Worm (Caenorhabditis elegans) whole organism, L2 larva: ENCODE measurements around the gene F59B2.12.

Source experiments
- C34F6.9 ChIP-seq: fragments of 150-350 bp; optimal IDR thresholded peaks from 2 replicates; lab custom pipeline; 2014; ENCODE audit warnings: missing biosample characterization, missing genetic modification characterization
- F13H6.1 ChIP-seq: sonication (generic microtip); optimal IDR thresholded peaks from 2 replicates; lab custom pipeline; 2016; ENCODE audit warnings: missing genetic modification characterization, missing compliant biosample characterization
- R02D3.7 ChIP-seq: fragments of 150-350 bp; optimal IDR thresholded peaks from 2 replicates; lab custom pipeline; 2014; ENCODE audit warnings: missing biosample characterization, missing genetic modification characterization
- Y55F3AM.14 ChIP-seq: fragments of 200-800 bp; sonication (Bioruptor generic); optimal IDR thresholded peaks from 2 replicates; lab custom pipeline; 2018; ENCODE audit warnings: mild to moderate bottlenecking, missing genetic modification characterization, missing compliant biosample characterization
- ZK546.5 ChIP-seq: sonication (generic microtip); optimal IDR thresholded peaks from 2 replicates; lab custom pipeline; 2017; ENCODE audit warnings: missing biosample characterization, missing genetic modification characterization
- alr-1 ChIP-seq: fragments of 150-350 bp; optimal IDR thresholded peaks from 2 replicates; lab custom pipeline; 2014; ENCODE audit warnings: missing biosample characterization, missing genetic modification characterization
- aly-2 ChIP-seq: fragments of 150-350 bp; optimal IDR thresholded peaks from 2 replicates; lab custom pipeline; 2014; ENCODE audit warnings: missing biosample characterization, missing genetic modification characterization
- ama-1 ChIP-seq: fragments of 150-350 bp; optimal IDR thresholded peaks from 2 replicates; lab custom pipeline; 2018; ENCODE audit warnings: inconsistent platforms
- blmp-1 ChIP-seq: sonication (generic microtip); optimal IDR thresholded peaks from 2 replicates; lab custom pipeline; 2017; ENCODE audit warnings: missing genetic modification characterization, mild to moderate bottlenecking, missing compliant biosample characterization, antibody characterized with exemption, moderate library complexity; ENCODE audit not compliant: insufficient read depth
- ceh-16 ChIP-seq: fragments of 150-350 bp; optimal IDR thresholded peaks from 2 replicates; lab custom pipeline; 2014; ENCODE audit warnings: missing biosample characterization, missing genetic modification characterization
- crh-2 ChIP-seq: sonication (generic microtip); optimal IDR thresholded peaks from 2 replicates; lab custom pipeline; 2017; ENCODE audit warnings: missing biosample characterization, missing genetic modification characterization
- dmd-4 ChIP-seq: sonication (generic microtip); optimal IDR thresholded peaks from 2 replicates; lab custom pipeline; 2017; ENCODE audit warnings: missing biosample characterization, missing genetic modification characterization
- egl-27 ChIP-seq: sonication (generic microtip); optimal IDR thresholded peaks from 3 replicates; lab custom pipeline; 2017; ENCODE audit warnings: missing biosample characterization, missing genetic modification reagents, missing genetic modification characterization
- elt-1 ChIP-seq: fragments of 150-350 bp; optimal IDR thresholded peaks from 2 replicates; lab custom pipeline; 2014; ENCODE audit warnings: missing biosample characterization, missing genetic modification characterization
- fos-1 ChIP-seq: fragments of 150-350 bp; optimal IDR thresholded peaks from 2 replicates; lab custom pipeline; 2014; ENCODE audit warnings: missing biosample characterization, missing genetic modification characterization
- gmeb-1 ChIP-seq: fragments of 150-350 bp; optimal IDR thresholded peaks from 2 replicates; lab custom pipeline; 2014; ENCODE audit warnings: missing biosample characterization, missing genetic modification characterization
- lin-11 ChIP-seq: fragments of 150-350 bp; sonication (generic microtip); optimal IDR thresholded peaks from 2 replicates; lab custom pipeline; 2014; ENCODE audit warnings: missing biosample characterization, missing genetic modification characterization, inconsistent platforms, mixed read lengths
- lin-13 ChIP-seq: fragments of 150-350 bp; optimal IDR thresholded peaks from 2 replicates; lab custom pipeline; 2014; ENCODE audit warnings: missing biosample characterization, missing genetic modification reagents, missing genetic modification characterization
- mab-5 ChIP-seq: fragments of 150-350 bp; optimal IDR thresholded peaks from 2 replicates; lab custom pipeline; 2014; ENCODE audit warnings: missing biosample characterization, missing genetic modification characterization
- mbf-1 ChIP-seq: sonication (generic microtip); optimal IDR thresholded peaks from 2 replicates; lab custom pipeline; 2017; ENCODE audit warnings: missing biosample characterization, missing genetic modification characterization
- mdl-1 ChIP-seq, 2 experiments: fragments of 150-350 bp in 1 of 2; sonication (generic microtip) in 1 of 2; optimal IDR thresholded peaks; 2 replicates each; lab custom pipeline; 2017; ENCODE audit warnings: missing biosample characterization in 2 of 2, missing genetic modification characterization in 2 of 2
- nhr-10 ChIP-seq: sonication (generic microtip); optimal IDR thresholded peaks from 2 replicates; lab custom pipeline; 2017; ENCODE audit warnings: missing biosample characterization, missing genetic modification characterization
- nhr-11 ChIP-seq: fragments of 150-350 bp; optimal IDR thresholded peaks from 2 replicates; lab custom pipeline; 2014; ENCODE audit warnings: missing biosample characterization, missing genetic modification characterization
- nhr-129 ChIP-seq: fragments of 150-350 bp; optimal IDR thresholded peaks from 2 replicates; lab custom pipeline; 2014; ENCODE audit warnings: missing biosample characterization, missing genetic modification characterization
- nhr-21 ChIP-seq: fragments of 150-350 bp; optimal IDR thresholded peaks from 2 replicates; lab custom pipeline; 2014; ENCODE audit warnings: missing biosample characterization, missing genetic modification characterization
- nhr-23 ChIP-seq: fragments of 150-350 bp; optimal IDR thresholded peaks from 2 replicates; lab custom pipeline; 2014; ENCODE audit warnings: missing biosample characterization, missing genetic modification reagents, missing genetic modification characterization
- nhr-237 ChIP-seq: fragments of 150-350 bp; optimal IDR thresholded peaks from 2 replicates; lab custom pipeline; 2014; ENCODE audit warnings: missing biosample characterization, missing genetic modification characterization
- nhr-25 ChIP-seq: fragments of 150-350 bp; sonication (generic microtip); optimal IDR thresholded peaks from 3 replicates; lab custom pipeline; 2014; ENCODE audit warnings: missing biosample characterization, missing genetic modification characterization
- nhr-6 ChIP-seq: fragments of 150-350 bp; optimal IDR thresholded peaks from 2 replicates; lab custom pipeline; 2014; ENCODE audit warnings: missing biosample characterization, missing genetic modification characterization
- nhr-77 ChIP-seq: fragments of 150-350 bp; optimal IDR thresholded peaks from 2 replicates; lab custom pipeline; 2014; ENCODE audit warnings: missing biosample characterization, missing genetic modification characterization
- peb-1 ChIP-seq: fragments of 150-350 bp; optimal IDR thresholded peaks from 2 replicates; lab custom pipeline; 2014; ENCODE audit warnings: missing biosample characterization, missing genetic modification characterization
- sem-4 ChIP-seq: fragments of 150-350 bp; optimal IDR thresholded peaks from 2 replicates; lab custom pipeline; 2014; ENCODE audit warnings: missing biosample characterization, missing genetic modification reagents, missing genetic modification characterization
- skn-1 ChIP-seq: sonication (generic microtip); optimal IDR thresholded peaks from 2 replicates; lab custom pipeline; 2017; ENCODE audit warnings: missing biosample characterization, missing genetic modification characterization
- sma-3 ChIP-seq: sonication (generic microtip); optimal IDR thresholded peaks from 2 replicates; lab custom pipeline; 2016; ENCODE audit warnings: missing genetic modification reagents, missing genetic modification characterization, missing compliant biosample characterization
- sma-9 ChIP-seq, 2 experiments: fragments of 150-350 bp in 1 of 2; sonication (generic microtip) in 1 of 2; optimal IDR thresholded peaks; 2 replicates each; lab custom pipeline; 2014 to 2016; ENCODE audit warnings: missing genetic modification characterization in 2 of 2, mild to moderate bottlenecking in 1 of 2, missing biosample characterization in 1 of 2, missing compliant biosample characterization in 1 of 2, missing genetic modification reagents in 1 of 2, moderate library complexity in 1 of 2
- snpc-4 ChIP-seq: fragments of 150-350 bp; optimal IDR thresholded peaks from 2 replicates; lab custom pipeline; 2014; ENCODE audit warnings: missing biosample characterization, missing genetic modification characterization
- unc-55 ChIP-seq: fragments of 150-350 bp; sonication (generic microtip); optimal IDR thresholded peaks from 3 replicates; lab custom pipeline; 2014; ENCODE audit warnings: missing biosample characterization, missing genetic modification reagents, missing genetic modification characterization
- zag-1 ChIP-seq: fragments of 150-350 bp; optimal IDR thresholded peaks from 2 replicates; lab custom pipeline; 2014; ENCODE audit warnings: missing biosample characterization, missing genetic modification characterization
- ztf-1 ChIP-seq: fragments of 200-800 bp; sonication (Bioruptor generic); conservative IDR thresholded peaks from 2 replicates; pipeline ENCODE4 v1.3.6; 2022; ENCODE audit warnings: missing genetic modification characterization, missing compliant biosample characterization
- ztf-4 ChIP-seq: fragments of 150-350 bp; optimal IDR thresholded peaks from 2 replicates; lab custom pipeline; 2014; ENCODE audit warnings: missing biosample characterization, missing genetic modification characterization

Gene F59B2.12

ce11 chrIII:8999508-8999907 lies 17.9 kb upstream of the F59B2.12 start, which contains the start of gene F59B2.3:
Gene F59B2.3, minus strand, starts transcription at chrIII:8999766.
- TF ChIP-seq nhr-23 (tag; lab: Kevin White, UChicago) (no peak), skn-1 (tag; lab: Kevin White, UChicago) (no peak), blmp-1 (no peak), R02D3.7 (tag; lab: Kevin White, UChicago) (no peak), lin-13 (GFP tag; lab: Kevin White, UChicago) (no peak), ztf-1 (GFP tag; lab: Robert Waterston, UW) (no peak), elt-1 (tag; lab: Kevin White, UChicago) (no peak), sem-4 (no peak), mdl-1 (tag; optimal IDR thresholded peaks at IDR 0.05; lab: Kevin White, UChicago) (no peak), fos-1 (no peak), egl-27 (tag; lab: Kevin White, UChicago) (no peak), nhr-129 (no peak), dmd-4 (tag; lab: Kevin White, UChicago) (no peak), Y55F3AM.14 (no peak), mab-5 (no peak), aly-2 (no peak), ceh-16 (tag; lab: Kevin White, UChicago) (no peak), snpc-4 (tag; lab: Kevin White, UChicago) (no peak), peb-1 (no peak), gmeb-1 (no peak)

DNA sequence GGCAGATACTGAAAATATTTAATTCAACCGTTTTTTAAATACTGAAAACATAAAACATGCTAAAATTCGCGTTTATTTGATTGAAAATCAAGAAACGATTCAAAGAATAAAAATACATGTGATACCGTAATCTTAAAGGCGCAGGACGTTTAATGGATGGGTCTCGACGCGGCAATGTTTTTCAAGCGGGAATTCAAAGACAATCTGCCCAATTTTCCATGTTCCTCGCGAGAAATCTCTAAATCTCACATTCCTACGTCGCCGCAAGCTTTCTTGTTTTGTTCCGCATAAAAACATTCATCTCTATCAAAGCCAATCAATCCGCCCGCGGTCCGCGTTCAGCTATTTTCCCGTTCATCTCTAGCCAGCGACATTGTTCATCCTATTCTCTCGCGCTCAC lies 15.9 kb upstream of the F59B2.12 start:
- TF ChIP-seq nhr-21 (tag; lab: Kevin White, UChicago) (no peak), zag-1 (tag; lab: Kevin White, UChicago) (no peak), nhr-25 (tag; lab: Kevin White, UChicago) (no peak), mab-5 (no peak)

ce11 chrIII:9001899-9002298 lies 15.5 kb upstream of the F59B2.12 start, which contains the start of gene rpn-6.2:
Gene rpn-6.2, minus strand, starts transcription at chrIII:9001999.
- TF ChIP-seq nhr-237 (tag; lab: Kevin White, UChicago) (no peak), sma-9 (GFP tag; optimal IDR thresholded peaks at IDR 0.05; lab: Kevin White, UChicago) (no peak), sma-9 (tag; optimal IDR thresholded peaks at IDR 0.05; lab: Kevin White, UChicago) (no peak), nhr-23 (tag; lab: Kevin White, UChicago) (no peak), aly-2 (no peak), alr-1 (tag; lab: Kevin White, UChicago) (no peak), fos-1 (no peak), lin-11 (tag; lab: Kevin White, UChicago) (no peak), ztf-1 (GFP tag; lab: Robert Waterston, UW) (no peak), ama-1 (lab: Kevin White, UChicago) (no peak), elt-1 (tag; lab: Kevin White, UChicago) (no peak), nhr-25 (tag; lab: Kevin White, UChicago) (no peak), nhr-10 (no peak), nhr-129 (no peak), nhr-11 (tag; lab: Kevin White, UChicago) (no peak), sma-3 (GFP tag; lab: Kevin White, UChicago) (no peak), mbf-1 (tag; lab: Kevin White, UChicago) (no peak), F13H6.1 (tag; lab: Kevin White, UChicago) (no peak), ceh-16 (tag; lab: Kevin White, UChicago) (no peak), nhr-6 (no peak)

ce11 chrIII:9002545-9002944 lies 14.9 kb upstream of the F59B2.12 start, which contains the start of the genes F59B2.15 and zif-1:
Gene F59B2.15, minus strand, starts transcription at chrIII:9002645.
Gene zif-1, plus strand, starts transcription at chrIII:9002779.
- TF ChIP-seq ztf-4 (tag; lab: Kevin White, UChicago) (no peak), nhr-23 (tag; lab: Kevin White, UChicago) (no peak), alr-1 (tag; lab: Kevin White, UChicago) (no peak), fos-1 (no peak), mdl-1 (tag; optimal IDR thresholded peaks at IDR 0.05; lab: Kevin White, UChicago) (no peak), F13H6.1 (tag; lab: Kevin White, UChicago) (no peak), lin-11 (tag; lab: Kevin White, UChicago) (no peak), sma-9 (GFP tag; optimal IDR thresholded peaks at IDR 0.05; lab: Kevin White, UChicago) (no peak), sma-9 (tag; optimal IDR thresholded peaks at IDR 0.05; lab: Kevin White, UChicago) (no peak), ZK546.5 (tag; lab: Kevin White, UChicago) (no peak), crh-2 (tag; lab: Kevin White, UChicago) (no peak), unc-55 (GFP tag; lab: Kevin White, UChicago) (no peak), C34F6.9 (tag; lab: Kevin White, UChicago) (no peak), Y55F3AM.14 (no peak), nhr-11 (tag; lab: Kevin White, UChicago) (no peak), nhr-21 (tag; lab: Kevin White, UChicago) (no peak), skn-1 (tag; lab: Kevin White, UChicago) (no peak), nhr-77 (tag; lab: Kevin White, UChicago) (no peak)
